Worm (Caenorhabditis elegans): Measurements from ENCODE around the gene K06A4.7.

ce11 chrV:9518832-9519231 lies 27.5 kb upstream of the K06A4.7 start, which contains the start of gene C50F4.8:
- TF ChIP-seq ctbp-1 (GFP tag; IDR thresholded peaks at IDR 0.05) (no peak), nhr-11 (tag; optimal IDR thresholded peaks at IDR 0.05) (no peak), lin-39 (tag; optimal IDR thresholded peaks at IDR 0.05) (no peak), pqm-1 (tag; optimal IDR thresholded peaks at IDR 0.05) (no peak), F10B5.3 (tag; optimal IDR thresholded peaks at IDR 0.05) (no peak)

Measured in whole organism, L4 larva.